Worm (Caenorhabditis elegans) whole organism, young adult: ENCODE results near the gene emb-1.
A peak's percentile ranks its signal among the peaks of the same experiment; 100 is the strongest.

Experiments
- F22D6.2 ChIP-seq: sonication (generic microtip); optimal IDR thresholded peaks from 2 replicates; lab custom pipeline; 2016; ENCODE audit warnings: mild to moderate bottlenecking, missing genetic modification characterization, missing compliant biosample characterization
- F33H1.4 ChIP-seq: fragments of 200-800 bp; sonication (Bioruptor generic); IDR thresholded peaks from 2 replicates; pipeline ENCODE4 v1.3.6; 2022; ENCODE audit warnings: missing genetic modification reagents, missing genetic modification characterization, missing compliant biosample characterization
- Y67H2A.10 ChIP-seq: fragments of 200-800 bp; sonication (Bioruptor generic); conservative IDR thresholded peaks from 2 replicates; pipeline ENCODE4 v1.3.6; 2022; ENCODE audit warnings: missing genetic modification reagents, missing genetic modification characterization, missing compliant biosample characterization
- bed-2 ChIP-seq: fragments of 200-800 bp; sonication (Bioruptor generic); IDR thresholded peaks from 2 replicates; pipeline ENCODE4 v1.3.6; 2022; ENCODE audit warnings: missing genetic modification reagents, missing genetic modification characterization, missing compliant biosample characterization
- ceh-27 ChIP-seq: fragments of 200-800 bp; sonication (Bioruptor generic); optimal IDR thresholded peaks from 2 replicates; lab custom pipeline; 2018; ENCODE audit warnings: mild to moderate bottlenecking, missing genetic modification characterization, moderate library complexity, missing compliant biosample characterization
- ceh-79 ChIP-seq: sonication (generic microtip); optimal IDR thresholded peaks from 2 replicates; lab custom pipeline; 2017; ENCODE audit warnings: mild to moderate bottlenecking, missing genetic modification characterization, missing compliant biosample characterization
- efl-1 ChIP-seq: fragments of 150-350 bp; optimal IDR thresholded peaks from 2 replicates; lab custom pipeline; 2014; ENCODE audit warnings: missing biosample characterization, missing genetic modification reagents, missing genetic modification characterization
- egl-18 ChIP-seq: fragments of 200-800 bp; sonication (Bioruptor generic); IDR thresholded peaks from 2 replicates; pipeline ENCODE4 v1.3.6; 2022; ENCODE audit warnings: missing genetic modification reagents, missing genetic modification characterization, missing compliant biosample characterization
- gei-17 ChIP-seq: fragments of 200-800 bp; sonication (Bioruptor generic); optimal IDR thresholded peaks from 2 replicates; lab custom pipeline; 2018; ENCODE audit warnings: mild to moderate bottlenecking, missing genetic modification characterization, missing compliant biosample characterization
- hmg-20 ChIP-seq: fragments of 200-800 bp; sonication (Bioruptor generic); IDR thresholded peaks from 2 replicates; pipeline ENCODE4 v1.3.6; 2022; ENCODE audit warnings: missing genetic modification reagents, missing genetic modification characterization, missing compliant biosample characterization
- mel-28 ChIP-seq: sonication (generic microtip); optimal IDR thresholded peaks from 2 replicates; lab custom pipeline; 2016; ENCODE audit warnings: borderline replicate concordance, mild to moderate bottlenecking, missing genetic modification characterization, missing compliant biosample characterization
- zfh-2 ChIP-seq: fragments of 200-800 bp; sonication (Bioruptor generic); conservative IDR thresholded peaks from 2 replicates; pipeline ENCODE4 v1.3.6; 2022; ENCODE audit warnings: missing genetic modification reagents, missing genetic modification characterization, missing compliant biosample characterization

- TF ChIP-seq gei-17 (GFP tag; lab: Kevin White, UChicago) = no peak
- TF ChIP-seq hmg-20 = no peak
- TF ChIP-seq egl-18 (GFP tag; lab: Robert Waterston, UW) = no peak
- TF ChIP-seq F33H1.4 (GFP tag; lab: Robert Waterston, UW) = no peak
- TF ChIP-seq F22D6.2 = no peak
- TF ChIP-seq Y67H2A.10 (GFP tag; lab: Robert Waterston, UW) = no peak
- TF ChIP-seq ceh-27 (GFP tag; lab: Kevin White, UChicago) = peak; percentile 47
- no peak for TF ChIP-seq ceh-79 (tag; lab: Kevin White, UChicago)
- TF ChIP-seq zfh-2 (GFP tag; lab: Robert Waterston, UW) = no peak
- TF ChIP-seq efl-1 (GFP tag; lab: Kevin White, UChicago) = no peak
- TF ChIP-seq mel-28 = no peak
- TF ChIP-seq bed-2 = no peak
These were observed 29.4 kb downstream of the emb-1 start for ce11 chrIII:5202641-5203040.
